Worm (Caenorhabditis elegans): Measurements from ENCODE around the gene pmp-4.

Gene pmp-4

DNA sequence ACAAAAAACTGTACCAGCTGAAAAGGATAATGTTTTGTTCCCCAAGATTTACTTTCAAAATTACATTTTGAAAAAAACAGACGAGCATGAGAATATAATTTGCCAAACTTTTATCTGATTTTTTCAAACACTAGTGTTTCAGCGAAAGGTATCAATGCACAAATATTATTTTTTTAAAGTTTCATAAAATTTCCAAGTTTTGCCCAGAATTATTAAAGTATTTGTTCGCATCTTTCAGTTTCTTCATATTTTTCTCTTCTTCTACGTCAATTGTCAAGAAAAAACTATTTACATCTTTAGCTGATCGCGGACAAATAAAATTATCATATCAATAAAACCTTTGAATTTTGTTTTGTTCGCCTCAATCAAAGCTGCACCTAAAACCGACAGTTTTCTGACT lies 31.6 kb upstream of the pmp-4 start, which contains the start of gene C06A12.8:
TSS of gene C06A12.8 (plus strand) at position 301 of the 400 bp plus-strand sequence.
- TF ChIP-seq let-526 (GFP tag; IDR thresholded peaks at IDR 0.05) = no peak
- TF ChIP-seq xnd-1 (tag; optimal IDR thresholded peaks at IDR 0.05) = no peak

DNA sequence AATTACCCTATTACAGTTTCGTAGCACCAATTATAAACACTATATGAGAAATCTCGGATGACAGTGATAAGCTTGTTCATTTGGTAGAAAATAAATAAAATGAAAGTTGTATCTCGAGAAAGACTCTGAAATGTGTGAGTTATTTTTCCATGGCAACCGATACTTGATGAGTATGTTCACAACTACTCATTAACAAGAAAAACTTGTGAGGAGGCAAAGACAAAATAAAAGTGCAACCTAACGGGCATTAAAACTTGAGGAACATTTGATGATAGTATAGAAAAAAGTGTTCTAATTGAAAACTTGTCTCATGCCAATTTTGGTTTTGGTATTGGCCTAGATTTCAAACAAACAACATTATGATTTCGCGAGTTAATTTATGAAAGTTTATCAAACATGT lies 31.1 kb upstream of the pmp-4 start, which contains the start of gene gcy-27:
TSS of gene gcy-27 (minus strand) at position 101 of the 400 bp plus-strand sequence.
- TF ChIP-seq ZK185.1 (tag; optimal IDR thresholded peaks at IDR 0.05; ENCODE audit: poor library complexity, severe bottlenecking) (no peak), cebp-2 (GFP tag; IDR thresholded peaks at IDR 0.05) (no peak), T07F8.4 (tag; optimal IDR thresholded peaks at IDR 0.05) (no peak), die-1 (tag; optimal IDR thresholded peaks at IDR 0.05) (no peak), ccch-3 (GFP tag; optimal IDR thresholded peaks at IDR 0.05) (no peak), cebp-1 (GFP tag; IDR thresholded peaks at IDR 0.05) (no peak), cebp-1 (tag; optimal IDR thresholded peaks at IDR 0.05) (no peak), ceh-91 (GFP tag; IDR thresholded peaks at IDR 0.05) (no peak), ztf-6 (GFP tag; IDR thresholded peaks at IDR 0.05) (no peak), lsy-27 (tag; optimal IDR thresholded peaks at IDR 0.05; ENCODE audit: borderline replicate concordance, insufficient read depth) (no peak)

DNA sequence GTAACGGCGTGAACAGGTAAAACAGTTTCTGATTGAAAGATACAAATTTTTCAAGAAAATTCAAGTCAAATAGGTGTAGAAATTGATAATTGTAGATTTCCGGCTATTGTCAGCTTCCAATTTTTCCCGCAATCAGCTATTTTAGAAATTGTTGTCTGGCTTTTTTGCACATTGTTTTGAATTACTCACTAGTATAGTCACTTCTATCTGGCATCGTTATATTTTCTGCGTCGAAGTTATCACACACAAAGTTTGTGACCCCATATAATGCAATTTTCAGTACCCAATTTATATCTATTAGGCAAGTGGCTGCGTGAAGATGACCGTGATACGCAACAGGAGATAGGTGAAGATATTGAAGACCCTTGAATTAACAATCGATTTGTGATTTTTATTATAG lies 29.8 kb upstream of the pmp-4 start:
- TF ChIP-seq mxl-1 (tag; optimal IDR thresholded peaks at IDR 0.05) = no peak
- TF ChIP-seq ztf-6 (GFP tag; IDR thresholded peaks at IDR 0.05) = no peak
- TF ChIP-seq aptf-3 (GFP tag; IDR thresholded peaks at IDR 0.05) = no peak
- TF ChIP-seq nfya-2 (GFP tag; IDR thresholded peaks at IDR 0.05) = no peak
- TF ChIP-seq Y79H2A.3 (GFP tag; conservative IDR thresholded peaks at IDR 0.05) = no peak
- no peak for TF ChIP-seq pbrm-1 (GFP tag; IDR thresholded peaks at IDR 0.05)
- no peak for TF ChIP-seq ceh-91 (GFP tag; IDR thresholded peaks at IDR 0.05)
- TF ChIP-seq atf-7 (tag; optimal IDR thresholded peaks at IDR 0.05) = no peak
- no peak for TF ChIP-seq F52B5.7 (tag; optimal IDR thresholded peaks at IDR 0.05)
- TF ChIP-seq snpc-3.4 (tag; optimal IDR thresholded peaks at IDR 0.05) = no peak
- no peak for TF ChIP-seq fkh-3 (tag; optimal IDR thresholded peaks at IDR 0.05)
- no peak for TF ChIP-seq cebp-1 (GFP tag; IDR thresholded peaks at IDR 0.05)
- no peak for TF ChIP-seq cebp-1 (tag; optimal IDR thresholded peaks at IDR 0.05)
- TF ChIP-seq nhr-90 (tag; optimal IDR thresholded peaks at IDR 0.05) = no peak
- TF ChIP-seq Y53F4B.3 (GFP tag; IDR thresholded peaks at IDR 0.05) = no peak
- no peak for TF ChIP-seq ztf-28 (GFP tag; IDR thresholded peaks at IDR 0.05)
- no peak for TF ChIP-seq ztf-3 (GFP tag; optimal IDR thresholded peaks at IDR 0.05)

ce11 chrIV:17432223-17432826 lies 26.9 kb upstream of the pmp-4 start:
- TF ChIP-seq ceh-91 (GFP tag; IDR thresholded peaks at IDR 0.05) (no peak), nhr-80 (tag; optimal IDR thresholded peaks at IDR 0.05) (peak; percentile 56)

DNA sequence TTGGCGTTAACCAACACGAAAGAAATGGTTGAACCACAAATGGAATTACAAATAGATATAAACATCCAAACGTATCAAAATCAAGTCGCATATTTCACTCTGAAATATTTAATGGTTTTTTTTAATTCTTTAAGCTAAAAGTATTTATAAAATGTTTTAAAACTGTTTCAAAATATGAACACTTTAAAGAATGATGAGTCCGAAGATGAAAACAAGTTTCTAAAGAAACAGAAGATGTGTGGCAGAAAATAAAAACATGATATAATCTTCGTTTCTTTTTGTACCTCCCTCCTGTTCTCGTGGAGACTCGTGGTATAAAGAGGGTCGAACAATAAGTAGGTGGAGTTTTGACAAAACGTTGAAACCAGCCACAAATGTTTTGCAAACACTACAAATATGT lies 25.9 kb upstream of the pmp-4 start, which contains the start of gene lact-6:
TSS of gene lact-6 (minus strand) at position 101 of the 400 bp plus-strand sequence.
- TF ChIP-seq let-526 (GFP tag; IDR thresholded peaks at IDR 0.05) = no peak
- no peak for TF ChIP-seq lin-54 (GFP tag; optimal IDR thresholded peaks at IDR 0.05)
- no peak for TF ChIP-seq mes-4 (tag; optimal IDR thresholded peaks at IDR 0.05)
- TF ChIP-seq sptf-2 (GFP tag; optimal IDR thresholded peaks at IDR 0.05) = no peak
- TF ChIP-seq ztf-25 (GFP tag; IDR thresholded peaks at IDR 0.05) = no peak
- TF ChIP-seq ztf-28 (GFP tag; IDR thresholded peaks at IDR 0.05) = no peak
- TF ChIP-seq C06A6.2 (GFP tag; conservative IDR thresholded peaks at IDR 0.05) = no peak
